Fruit fly (Drosophila melanogaster): ENCODE measurements around the gene CG4390.
A peak's percentile ranks its signal among the peaks of the same experiment; 100 is the strongest.

CG4390 gene

dm6 chr3R:20027841-20028240, 31.7 kb downstream of the CG4390 start, which contains the start of the genes CG4424 and CG4854 (continued):
- TF ChIP-seq Ets97D (GFP tag; optimal IDR thresholded peaks at IDR 0.05) (peak; percentile 11), Dip3 (GFP tag; optimal IDR thresholded peaks at IDR 0.05) (no peak), CG6254 (GFP tag; optimal IDR thresholded peaks at IDR 0.05) (peak; percentile 89)

DNA sequence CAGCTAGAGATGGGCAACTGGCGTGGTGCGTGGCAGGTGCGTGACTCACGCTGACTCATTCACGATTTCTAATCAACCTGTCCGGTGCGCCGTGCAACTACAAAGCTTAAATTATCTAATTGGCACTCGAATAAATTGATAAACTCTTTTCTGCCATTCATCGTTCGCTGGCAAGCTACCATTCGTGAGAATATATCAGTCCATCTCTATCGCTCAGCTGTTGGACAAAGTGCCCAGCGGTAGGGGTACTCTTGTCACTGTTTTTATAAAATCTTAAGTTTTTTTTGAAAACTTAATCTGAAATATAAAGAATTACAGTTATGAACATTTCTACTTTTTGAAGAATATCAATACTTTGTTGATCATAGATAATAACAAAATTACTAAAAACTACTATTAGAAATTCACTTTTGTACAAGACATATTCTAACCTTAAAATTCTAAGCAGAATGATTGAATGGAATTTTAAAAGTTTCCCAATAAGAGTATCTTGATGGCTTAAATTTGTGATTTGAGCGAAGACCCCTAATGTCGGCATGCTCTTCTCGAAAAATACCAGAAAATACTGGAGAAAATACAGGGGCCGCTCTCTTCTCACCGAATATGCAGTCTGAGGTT, 38.3 kb downstream of the CG4390 start, which contains the start of the genes PIG-L and psidin:
TSS of gene PIG-L (minus strand) at position 187 of the 618 bp plus-strand sequence.
TSS of gene psidin (plus strand) at position 553 of the 618 bp plus-strand sequence.
- TF ChIP-seq wek (GFP tag; optimal IDR thresholded peaks at IDR 0.05) (peak; percentile 93), mam (GFP tag; optimal IDR thresholded peaks at IDR 0.05) (peak; percentile 79), Elba2 (GFP tag; optimal IDR thresholded peaks at IDR 0.05) (peak; percentile 88), sisA (GFP tag; IDR thresholded peaks at IDR 0.05) (peak; percentile 64), bowl (GFP tag; IDR thresholded peaks at IDR 0.05) (0 out of 2 replicates have a peak, but pooled peaks have one; percentile 23), CG15514 (GFP tag; optimal IDR thresholded peaks at IDR 0.05) (peak; percentile 29), ttk (GFP tag; IDR thresholded peaks at IDR 0.05) (peak; percentile 40), mirr (GFP tag; optimal IDR thresholded peaks at IDR 0.05) (no peak), bsh (GFP tag; optimal IDR thresholded peaks at IDR 0.05) (peak in 1 of 2 experiments; percentile 80), sens-2 (GFP tag; IDR thresholded peaks at IDR 0.05) (no peak), zen2 (GFP tag; IDR thresholded peaks at IDR 0.05; ENCODE audit: partially characterized antibody) (peak; percentile 94), vvl (GFP tag; IDR thresholded peaks at IDR 0.05) (peak; percentile 76), CG33557 (GFP tag; optimal IDR thresholded peaks at IDR 0.05) (peak; percentile 84), CoRest (tag; optimal IDR thresholded peaks at IDR 0.05) (peak; percentile 96), gsb-n (tag; optimal IDR thresholded peaks at IDR 0.05) (no peak), Xbp1 (GFP tag; optimal IDR thresholded peaks at IDR 0.05) (peak; percentile 88), fd96Cb (tag; optimal IDR thresholded peaks at IDR 0.05) (peak; percentile 72), phol (tag; optimal IDR thresholded peaks at IDR 0.05) (peak; percentile 84), Opbp (GFP tag; IDR thresholded peaks at IDR 0.05; ENCODE audit: partially characterized antibody) (peak; percentile 95), CG9437 (GFP tag; optimal IDR thresholded peaks at IDR 0.05) (peak; percentile 86), CG34376 (GFP tag; optimal IDR thresholded peaks at IDR 0.05) (peak; percentile 29), CG10654 (GFP tag; optimal IDR thresholded peaks at IDR 0.05) (peak; percentile 48), sug (tag; optimal IDR thresholded peaks at IDR 0.05) (peak; percentile 80), Hr39 (optimal IDR thresholded peaks at IDR 0.05) (no peak), CG15601 (tag; optimal IDR thresholded peaks at IDR 0.05) (peak; percentile 84), Nf-YC (tag; optimal IDR thresholded peaks at IDR 0.05) (peak; percentile 82), Hsf (GFP tag; optimal IDR thresholded peaks at IDR 0.05) (peak; percentile 89), HmgD (GFP tag; optimal IDR thresholded peaks at IDR 0.05) (no peak), zen (tag; optimal IDR thresholded peaks at IDR 0.05) (peak; percentile 80), bigmax (GFP tag; optimal IDR thresholded peaks at IDR 0.05) (peak; percentile 2), slp2 (GFP tag; optimal IDR thresholded peaks at IDR 0.05) (peak; percentile 77), D19A (tag; optimal IDR thresholded peaks at IDR 0.05) (no peak), nerfin-1 (tag; optimal IDR thresholded peaks at IDR 0.05) (peak; percentile 85), CG31441 (GFP tag; IDR thresholded peaks at IDR 0.05) (peak; percentile 92), hkb (optimal IDR thresholded peaks at IDR 0.05) (no peak), hkb (GFP tag; IDR thresholded peaks at IDR 0.05) (peak; percentile 61; the same call in 1 of the 2 replicates), CG42726 (GFP tag; IDR thresholded peaks at IDR 0.05; ENCODE audit: partially characterized antibody) (peak; percentile 85), CG6689 (GFP tag; IDR thresholded peaks at IDR 0.05) (peak; percentile 79), CG11456 (GFP tag; IDR thresholded peaks at IDR 0.05) (peak; percentile 70), CG9797 (GFP tag; optimal IDR thresholded peaks at IDR 0.05) (peak; percentile 26), CG6175 (GFP tag; IDR thresholded peaks at IDR 0.05) (peak; percentile 97), CG14050 (GFP tag; IDR thresholded peaks at IDR 0.05) (no peak; the same call in 1 of the 3 replicates), CkIIα-i1 (GFP tag; IDR thresholded peaks at IDR 0.05) (no peak), H2.0 (GFP tag; IDR thresholded peaks at IDR 0.05) (peak; percentile 59), CG4404 (GFP tag; IDR thresholded peaks at IDR 0.05) (peak; percentile 64), lbe (GFP tag; optimal IDR thresholded peaks at IDR 0.05) (no peak)
